Worm (Caenorhabditis elegans): ENCODE data around the gene T06D8.2.

The T06D8.2 gene

ce11 chrII:11246506-11246905 is 20.0 kb downstream of the T06D8.2 start:
- TF ChIP-seq lin-1 (GFP tag; IDR thresholded peaks at IDR 0.05) (no peak), fos-1 (tag; optimal IDR thresholded peaks at IDR 0.05) (no peak), unc-62 (GFP tag; optimal IDR thresholded peaks at IDR 0.05 in 1 of 2) (peak in 1 of 2 experiments; percentile 85), unc-62 (tag; optimal IDR thresholded peaks at IDR 0.05) (no peak), unc-39 (tag; optimal IDR thresholded peaks at IDR 0.05) (no peak), nhr-41 (GFP tag; IDR thresholded peaks at IDR 0.05) (no peak)

- peak in 1 of 2 experiments; percentile 5 for TF ChIP-seq mdl-1 (tag; optimal IDR thresholded peaks at IDR 0.05)
- no peak for TF ChIP-seq lin-39 (tag; optimal IDR thresholded peaks at IDR 0.05)
- peak; percentile 49 for TF ChIP-seq mxl-3 (GFP tag; optimal IDR thresholded peaks at IDR 0.05)
- peak; percentile 13 for TF ChIP-seq spr-1 (tag; optimal IDR thresholded peaks at IDR 0.05)
- no peak for TF ChIP-seq mep-1 (tag; optimal IDR thresholded peaks at IDR 0.05)
These were observed 20.9 kb downstream of the T06D8.2 start, which contains the start of gene T06D8.10 for ce11 chrII:11247414-11247813. Gene T06D8.10 (minus strand): TSS chrII:11247514.

ce11 chrII:11255536-11255935 is 29.1 kb downstream of the T06D8.2 start, which contains the start of gene T05B9.2:
Gene T05B9.2 (plus strand): TSS chrII:11255836.
- no peak for TF ChIP-seq F26F4.8 (GFP tag; conservative IDR thresholded peaks at IDR 0.05)
- TF ChIP-seq dmd-8 (GFP tag; IDR thresholded peaks at IDR 0.05): no peak
- TF ChIP-seq zfp-2 (tag; optimal IDR thresholded peaks at IDR 0.05): no peak
- no peak for TF ChIP-seq Y105C5A.15 (GFP tag; IDR thresholded peaks at IDR 0.05)
- TF ChIP-seq lsy-2 (tag; optimal IDR thresholded peaks at IDR 0.05): no peak
- no peak for TF ChIP-seq ceh-20 (GFP tag; IDR thresholded peaks at IDR 0.05)
- TF ChIP-seq unc-62 (GFP tag; optimal IDR thresholded peaks at IDR 0.05 in 1 of 2): no peak
- no peak for TF ChIP-seq unc-62 (tag; optimal IDR thresholded peaks at IDR 0.05)
- no peak for TF ChIP-seq ZK337.2 (GFP tag; IDR thresholded peaks at IDR 0.05)
- TF ChIP-seq daf-8 (GFP tag; IDR thresholded peaks at IDR 0.05): no peak
- no peak for TF ChIP-seq spr-1 (tag; optimal IDR thresholded peaks at IDR 0.05)
- no peak for TF ChIP-seq mxl-3 (GFP tag; optimal IDR thresholded peaks at IDR 0.05)
- no peak for TF ChIP-seq spr-3 (GFP tag; optimal IDR thresholded peaks at IDR 0.05)
- no peak for TF ChIP-seq lim-7 (GFP tag; IDR thresholded peaks at IDR 0.05)

ce11 chrII:11259766-11260165 is 33.3 kb downstream of the T06D8.2 start:
- TF ChIP-seq unc-130 (GFP tag; optimal IDR thresholded peaks at IDR 0.05) (peak; percentile 9), dmd-6 (GFP tag; IDR thresholded peaks at IDR 0.05) (no peak), egl-43 (GFP tag; IDR thresholded peaks at IDR 0.05) (peak; percentile 33; the same call in 1 of the 2 replicates), snpc-1.2 (GFP tag; IDR thresholded peaks at IDR 0.05) (no peak), dmd-8 (GFP tag; IDR thresholded peaks at IDR 0.05) (0 out of 2 replicates have a peak, but pooled peaks have one; percentile 2)

ce11 chrII:11261173-11261572 is 34.7 kb downstream of the T06D8.2 start, which contains the start of gene T05B9.1:
Gene T05B9.1 (minus strand): TSS chrII:11261192.
- TF ChIP-seq daf-12 (tag; optimal IDR thresholded peaks at IDR 0.05) (no peak), aha-1 (tag) (no peak), pha-4 (GFP tag; IDR thresholded peaks at IDR 0.05) (no peak), pha-4 (tag; optimal IDR thresholded peaks at IDR 0.05) (no peak), ceh-44 (GFP tag; IDR thresholded peaks at IDR 0.05) (no peak), zfp-2 (tag; optimal IDR thresholded peaks at IDR 0.05) (no peak), attf-4 (tag; optimal IDR thresholded peaks at IDR 0.05) (no peak), unc-39 (tag; optimal IDR thresholded peaks at IDR 0.05) (no peak), dmd-9 (GFP tag; IDR thresholded peaks at IDR 0.05) (no peak), R02D3.7 (tag; optimal IDR thresholded peaks at IDR 0.05) (no peak), lin-15B (tag; optimal IDR thresholded peaks at IDR 0.05) (no peak), hlh-11 (tag; optimal IDR thresholded peaks at IDR 0.05) (no peak), nhr-237 (tag; optimal IDR thresholded peaks at IDR 0.05) (no peak), fos-1 (tag; optimal IDR thresholded peaks at IDR 0.05) (no peak), nhr-10 (tag; optimal IDR thresholded peaks at IDR 0.05) (no peak), F49E8.2 (tag; optimal IDR thresholded peaks at IDR 0.05; ENCODE audit: borderline replicate concordance) (no peak)
